Worm (Caenorhabditis elegans) whole organism, L4 larva: ENCODE results near the gene hmp-1.
A peak's percentile ranks its signal among the peaks of the same experiment; 100 is the strongest.

ENCODE experiments used
- F44E2.7 ChIP-seq: fragments of 200-800 bp; sonication (Bioruptor generic); IDR thresholded peaks from 2 replicates; pipeline ENCODE4 v2.1.2; 2022; ENCODE audit warnings: missing genetic modification characterization, missing compliant biosample characterization
- R02D3.7 ChIP-seq: fragments of 150-350 bp; sonication (generic microtip); optimal IDR thresholded peaks from 3 replicates; lab custom pipeline; 2014; ENCODE audit warnings: missing biosample characterization, missing genetic modification characterization
- Y75B8A.6 ChIP-seq: fragments of 200-800 bp; sonication (Bioruptor generic); IDR thresholded peaks from 2 replicates; pipeline ENCODE4 v1.3.6; 2022; ENCODE audit warnings: missing genetic modification reagents, missing genetic modification characterization, missing compliant biosample characterization
- ZK546.5 ChIP-seq, 2 experiments: sonication (generic microtip); optimal IDR thresholded peaks; 2 replicates each; lab custom pipeline; 2017; ENCODE audit warnings: missing biosample characterization in 2 of 2, missing genetic modification characterization in 2 of 2
- aha-1 ChIP-seq: fragments of 150-350 bp; peaks from one replicate; lab custom pipeline; 2014; ENCODE audit warnings: missing biosample characterization, missing genetic modification characterization
- ces-1 ChIP-seq: fragments of 150-350 bp; sonication (generic microtip); optimal IDR thresholded peaks from 4 replicates; lab custom pipeline; 2014; ENCODE audit warnings: missing biosample characterization, missing genetic modification reagents, missing genetic modification characterization
- daf-16 ChIP-seq, 3 experiments: sonication (generic microtip); optimal IDR thresholded peaks; 2 replicates each; lab custom pipeline; 2016 to 2017; ENCODE audit warnings: missing genetic modification characterization in 3 of 3, missing genetic modification reagents in 3 of 3, mild to moderate bottlenecking in 2 of 3, missing compliant biosample characterization in 2 of 3, missing biosample characterization in 1 of 3, moderate library complexity in 1 of 3
- daf-8 ChIP-seq: fragments of 200-800 bp; sonication (Bioruptor generic); IDR thresholded peaks from 2 replicates; pipeline ENCODE4 v1.3.6; 2022; ENCODE audit warnings: missing genetic modification characterization, missing compliant biosample characterization
- dmd-6 ChIP-seq: fragments of 200-800 bp; sonication (Bioruptor generic); IDR thresholded peaks from 2 replicates; pipeline ENCODE4 v1.3.6; 2022; ENCODE audit warnings: missing genetic modification reagents, missing genetic modification characterization, missing compliant biosample characterization
- dmd-9 ChIP-seq: fragments of 200-800 bp; sonication (Bioruptor generic); IDR thresholded peaks from 2 replicates; pipeline ENCODE4 v1.3.6; 2022; ENCODE audit warnings: missing genetic modification reagents, missing genetic modification characterization, missing compliant biosample characterization
- dpl-1 ChIP-seq: fragments of 150-350 bp; optimal IDR thresholded peaks from 2 replicates; lab custom pipeline; 2014; ENCODE audit warnings: missing biosample characterization, missing genetic modification reagents, missing genetic modification characterization
- duxl-1 ChIP-seq: sonication (generic microtip); optimal IDR thresholded peaks from 2 replicates; lab custom pipeline; 2016; ENCODE audit warnings: mild to moderate bottlenecking, missing genetic modification characterization, moderate library complexity, missing compliant biosample characterization; ENCODE audit not compliant: poor library complexity
- dve-1 ChIP-seq: sonication (generic microtip); optimal IDR thresholded peaks from 2 replicates; lab custom pipeline; 2017; ENCODE audit warnings: antibody characterized with exemption, mild to moderate bottlenecking, missing genetic modification characterization, missing compliant biosample characterization; ENCODE audit not compliant: insufficient read depth
- fkh-10 ChIP-seq: fragments of 150-350 bp; optimal IDR thresholded peaks from 2 replicates; lab custom pipeline; 2014; ENCODE audit warnings: missing biosample characterization, missing genetic modification reagents, missing genetic modification characterization
- gei-8 ChIP-seq: fragments of 200-800 bp; sonication (Bioruptor generic); optimal IDR thresholded peaks from 2 replicates; lab custom pipeline; 2018; ENCODE audit warnings: mild to moderate bottlenecking, missing genetic modification characterization, missing compliant biosample characterization
- hlh-11 ChIP-seq: fragments of 200-800 bp; sonication (Bioruptor generic); optimal IDR thresholded peaks from 2 replicates; lab custom pipeline; 2018; ENCODE audit warnings: mild to moderate bottlenecking, missing genetic modification characterization, missing compliant biosample characterization
- lim-7 ChIP-seq: fragments of 200-800 bp; sonication (Bioruptor generic); IDR thresholded peaks from 2 replicates; pipeline ENCODE4 v1.3.6; 2022; ENCODE audit warnings: missing genetic modification characterization, missing compliant biosample characterization
- lsy-2 ChIP-seq, 2 experiments: fragments of 150-350 bp in 1 of 2; sonication (generic microtip) in 1 of 2; optimal IDR thresholded peaks; 2 replicates each; lab custom pipeline; 2014 to 2017; ENCODE audit warnings: missing biosample characterization in 2 of 2, missing genetic modification characterization in 2 of 2
- mdl-1 ChIP-seq, 2 experiments: fragments of 150-350 bp in 1 of 2; sonication (generic microtip) in 1 of 2; optimal IDR thresholded peaks; 2 replicates each; lab custom pipeline; 2014 to 2017; ENCODE audit warnings: missing biosample characterization in 2 of 2, missing genetic modification characterization in 2 of 2
- mep-1 ChIP-seq: fragments of 150-350 bp; sonication (generic microtip); optimal IDR thresholded peaks from 3 replicates; lab custom pipeline; 2014; ENCODE audit warnings: missing biosample characterization, missing genetic modification characterization
- mes-2 ChIP-seq: sonication (generic microtip); optimal IDR thresholded peaks from 2 replicates; lab custom pipeline; 2016; ENCODE audit warnings: missing genotype, mild to moderate bottlenecking, missing genetic modification characterization, missing compliant biosample characterization; ENCODE audit not compliant: poor library complexity, severe bottlenecking
- mxl-2 ChIP-seq: fragments of 200-800 bp; sonication (Bioruptor generic); conservative IDR thresholded peaks from 2 replicates; pipeline ENCODE4 v1.3.6; 2022; ENCODE audit warnings: missing genetic modification reagents, missing genetic modification characterization, missing compliant biosample characterization
- mxl-3 ChIP-seq: fragments of 200-800 bp; sonication (Bioruptor generic); optimal IDR thresholded peaks from 2 replicates; lab custom pipeline; 2018; ENCODE audit warnings: mild to moderate bottlenecking, missing genetic modification characterization, missing compliant biosample characterization
- nhr-10 ChIP-seq: fragments of 150-350 bp; optimal IDR thresholded peaks from 2 replicates; lab custom pipeline; 2014; ENCODE audit warnings: missing biosample characterization, missing genetic modification characterization
- nhr-237 ChIP-seq: sonication (generic microtip); optimal IDR thresholded peaks from 2 replicates; lab custom pipeline; 2017; ENCODE audit warnings: missing biosample characterization, missing genetic modification characterization
- nhr-25 ChIP-seq: sonication (generic microtip); optimal IDR thresholded peaks from 2 replicates; lab custom pipeline; 2017; ENCODE audit warnings: missing genetic modification characterization, mild to moderate bottlenecking, missing compliant biosample characterization, antibody characterized with exemption, moderate library complexity, borderline replicate concordance; ENCODE audit not compliant: insufficient read depth
- nhr-28 ChIP-seq: fragments of 150-350 bp; optimal IDR thresholded peaks from 2 replicates; lab custom pipeline; 2014; ENCODE audit warnings: missing biosample characterization, missing genetic modification characterization
- nhr-42 ChIP-seq: fragments of 200-800 bp; sonication (Bioruptor generic); IDR thresholded peaks from 2 replicates; pipeline ENCODE4 v1.3.6; 2022; ENCODE audit warnings: missing genetic modification characterization, missing compliant biosample characterization
- nhr-6 ChIP-seq: fragments of 150-350 bp; optimal IDR thresholded peaks from 2 replicates; lab custom pipeline; 2014; ENCODE audit warnings: missing biosample characterization, missing genetic modification characterization
- nhr-76 ChIP-seq: fragments of 150-350 bp; optimal IDR thresholded peaks from 2 replicates; lab custom pipeline; 2014; ENCODE audit warnings: missing biosample characterization, missing genetic modification characterization
- pha-4 ChIP-seq, 2 experiments: fragments of 150-350 bp in 1 of 2; fragments of 200-800 bp in 1 of 2; sonication (Bioruptor generic) in 1 of 2; IDR thresholded peaks in 1 of 2; optimal IDR thresholded peaks in 1 of 2; 2 replicates each; pipeline versions ENCODE4 v1.3.6 to Lab custom; 2014 to 2022; ENCODE audit warnings: missing genetic modification characterization in 2 of 2, missing genetic modification reagents in 2 of 2, missing biosample characterization in 1 of 2, missing compliant biosample characterization in 1 of 2
- pqm-1 ChIP-seq: sonication (generic microtip); optimal IDR thresholded peaks from 2 replicates; lab custom pipeline; 2017; ENCODE audit warnings: missing biosample characterization, missing genetic modification characterization
- rbr-2 ChIP-seq: sonication (generic microtip); optimal IDR thresholded peaks from 2 replicates; lab custom pipeline; 2016; ENCODE audit warnings: missing genotype, missing genetic modification characterization, missing compliant biosample characterization
- set-16 ChIP-seq: fragments of 200-800 bp; sonication (Bioruptor generic); IDR thresholded peaks from 2 replicates; pipeline ENCODE4 v1.3.6; 2022; ENCODE audit warnings: missing genetic modification reagents, missing genetic modification characterization, missing compliant biosample characterization
- spr-1 ChIP-seq: sonication (generic microtip); optimal IDR thresholded peaks from 2 replicates; lab custom pipeline; 2016; ENCODE audit warnings: mild to moderate bottlenecking, missing genetic modification characterization, missing compliant biosample characterization
- spr-3 ChIP-seq: fragments of 200-800 bp; sonication (Bioruptor generic); optimal IDR thresholded peaks from 2 replicates; lab custom pipeline; 2018; ENCODE audit warnings: mild to moderate bottlenecking, missing genetic modification characterization, missing compliant biosample characterization
- tag-97 ChIP-seq: fragments of 200-800 bp; sonication (Bioruptor generic); IDR thresholded peaks from 2 replicates; pipeline ENCODE4 v1.3.6; 2022; ENCODE audit warnings: missing genetic modification characterization, missing compliant biosample characterization
- tra-1 ChIP-seq: fragments of 200-800 bp; sonication (Bioruptor generic); IDR thresholded peaks from 2 replicates; pipeline ENCODE4 v1.3.6; 2022; ENCODE audit warnings: missing genetic modification reagents, missing genetic modification characterization, missing compliant biosample characterization
- unc-62 ChIP-seq, 3 experiments: fragments of 150-350 bp in 1 of 3; sonication (generic microtip); optimal IDR thresholded peaks in 2 of 3; peaks in 1 of 3; 1 replicate in 1 of 3; 2 replicates in 2 of 3; lab custom pipeline; 2014 to 2017; ENCODE audit warnings: missing biosample characterization in 3 of 3, missing genetic modification characterization in 3 of 3, missing genetic modification reagents in 3 of 3, missing genotype in 1 of 3
- zip-2 ChIP-seq: fragments of 150-350 bp; optimal IDR thresholded peaks from 2 replicates; lab custom pipeline; 2014; ENCODE audit warnings: missing biosample characterization, missing genetic modification characterization
- ztf-11 ChIP-seq: fragments of 150-350 bp; optimal IDR thresholded peaks from 2 replicates; lab custom pipeline; 2014; ENCODE audit warnings: missing biosample characterization, missing genetic modification characterization

The hmp-1 gene

DNA sequence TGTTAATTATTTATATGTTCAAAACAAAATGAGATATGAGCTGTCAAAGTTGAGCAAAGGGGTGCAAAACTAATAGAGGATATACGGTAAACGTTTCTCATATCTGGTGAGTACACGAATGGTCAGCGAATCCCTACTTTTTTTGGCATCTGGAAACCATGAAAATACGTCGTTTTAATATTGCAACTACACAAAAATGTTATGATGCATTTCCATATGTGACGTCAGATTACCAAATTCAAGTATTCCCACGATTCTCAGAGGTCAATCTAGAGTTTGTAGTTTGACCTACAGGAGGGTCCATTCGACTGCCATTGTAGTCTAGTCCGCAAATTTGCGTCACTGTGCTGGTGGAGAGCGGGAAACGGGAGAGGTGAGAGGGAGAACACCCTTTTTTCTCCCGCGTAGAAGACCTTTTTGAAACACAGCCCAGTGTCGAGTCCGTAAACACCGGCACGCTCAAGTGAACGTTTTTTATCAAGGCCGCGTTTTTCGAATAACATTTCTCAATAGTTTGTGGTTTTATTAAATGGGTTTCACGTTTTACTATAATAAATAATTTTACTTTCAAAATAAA lies 50.7 kb downstream of the hmp-1 start:
- peak; percentile 23 for TF ChIP-seq rbr-2
- TF ChIP-seq dmd-6 (GFP tag; lab: Robert Waterston, UW): peak; percentile 45; the same call in 1 of the 2 replicates
- no peak for TF ChIP-seq mdl-1 (tag; optimal IDR thresholded peaks at IDR 0.05; lab: Kevin White, UChicago)
- peak; percentile 59 for TF ChIP-seq mxl-3 (GFP tag; lab: Kevin White, UChicago)
- TF ChIP-seq unc-62 (GFP tag; optimal IDR thresholded peaks at IDR 0.05 in 1 of 2; lab: Kevin White, UChicago): peak in 1 of 2 experiments; percentile 96
- no peak for TF ChIP-seq unc-62 (tag; optimal IDR thresholded peaks at IDR 0.05; lab: Kevin White, UChicago)
- TF ChIP-seq nhr-237: no peak
- peak; percentile 79 for TF ChIP-seq dpl-1 (GFP tag; lab: Kevin White, UChicago)
- TF ChIP-seq ces-1 (GFP tag; lab: Kevin White, UChicago): no peak
- peak; percentile 56 for TF ChIP-seq nhr-28 (tag; lab: Kevin White, UChicago)
- TF ChIP-seq tra-1 (GFP tag; lab: Robert Waterston, UW): 0 out of 2 replicates have a peak, but pooled peaks have one; percentile 24
- TF ChIP-seq hlh-11 (tag; lab: Kevin White, UChicago): peak; percentile 72
- peak; percentile 26 for TF ChIP-seq nhr-25
- no peak for TF ChIP-seq duxl-1 (tag; lab: Kevin White, UChicago)
- TF ChIP-seq mes-2 (tag; lab: Kevin White, UChicago): peak; percentile 68
- TF ChIP-seq gei-8 (GFP tag; lab: Kevin White, UChicago): no peak
- 0 out of 2 replicates have a peak, but pooled peaks have one; percentile 29 for TF ChIP-seq dmd-9 (GFP tag; lab: Robert Waterston, UW)
- TF ChIP-seq daf-16 (GFP tag; optimal IDR thresholded peaks at IDR 0.05; lab: Kevin White, UChicago): no peak
- TF ChIP-seq daf-16 (tag; optimal IDR thresholded peaks at IDR 0.05; lab: Kevin White, UChicago): peak; percentile 74
- TF ChIP-seq mep-1: peak; percentile 71
- TF ChIP-seq pqm-1: no peak
- no peak for TF ChIP-seq Y75B8A.6
- no peak for TF ChIP-seq pha-4 (GFP tag; IDR thresholded peaks at IDR 0.05; lab: Robert Waterston, UW)
- peak; percentile 53 for TF ChIP-seq pha-4 (tag; optimal IDR thresholded peaks at IDR 0.05; lab: Kevin White, UChicago)
- TF ChIP-seq spr-3: no peak
- TF ChIP-seq fkh-10 (GFP tag; lab: Kevin White, UChicago): no peak
- no peak for TF ChIP-seq nhr-76
- peak; percentile 34 for TF ChIP-seq nhr-6 (tag; lab: Kevin White, UChicago)
- peak; percentile 54 for TF ChIP-seq dve-1 (tag; lab: Kevin White, UChicago)
- TF ChIP-seq set-16: no peak
- TF ChIP-seq lsy-2 (tag; optimal IDR thresholded peaks at IDR 0.05; lab: Kevin White, UChicago): peak in 1 of 2 experiments; percentile 47
- TF ChIP-seq F44E2.7: no peak
- TF ChIP-seq aha-1: peak; percentile 89
- TF ChIP-seq, all 104 proteins: peak for 18

DNA sequence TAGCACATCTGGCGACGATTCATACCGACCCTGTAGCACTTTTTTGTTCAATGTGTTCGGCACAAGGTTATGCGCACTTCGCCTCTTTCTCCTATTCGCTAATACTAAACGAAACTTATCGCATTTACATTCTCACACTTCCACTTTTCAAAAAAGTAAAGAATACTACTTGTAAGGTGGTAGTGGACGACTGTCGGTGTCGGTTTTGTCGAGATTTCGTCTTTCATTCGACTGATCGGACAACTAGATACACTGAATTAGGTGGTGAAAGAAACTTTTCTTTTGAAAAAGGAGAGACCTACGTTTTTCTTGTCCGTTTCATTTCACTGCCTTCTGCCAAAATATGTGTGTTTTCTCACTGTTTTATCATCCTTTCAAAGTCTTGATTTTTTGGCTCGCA lies 51.9 kb downstream of the hmp-1 start:
- TF ChIP-seq nhr-76 (no peak), gei-8 (GFP tag; lab: Kevin White, UChicago) (no peak), mep-1 (no peak), spr-1 (tag; lab: Kevin White, UChicago) (no peak), lim-7 (no peak), fkh-10 (GFP tag; lab: Kevin White, UChicago) (no peak), ces-1 (GFP tag; lab: Kevin White, UChicago) (no peak), tag-97 (no peak), lsy-2 (tag; optimal IDR thresholded peaks at IDR 0.05; lab: Kevin White, UChicago) (no peak), daf-8 (GFP tag; lab: Robert Waterston, UW) (no peak), R02D3.7 (tag; lab: Kevin White, UChicago) (no peak), ZK546.5 (tag; optimal IDR thresholded peaks at IDR 0.05; lab: Kevin White, UChicago) (no peak), ztf-11 (tag; lab: Kevin White, UChicago) (no peak), aha-1 (no peak), nhr-42 (no peak), mxl-2 (GFP tag; lab: Robert Waterston, UW) (no peak), zip-2 (tag; lab: Kevin White, UChicago) (no peak), nhr-10 (tag; lab: Kevin White, UChicago) (no peak), duxl-1 (tag; lab: Kevin White, UChicago) (no peak), set-16 (no peak)
